Fruit fly (Drosophila melanogaster) whole organism, embryonic: ENCODE results near the gene Sumo.

Source experiments
- BEAF-32 ChIP-seq: fragments of 200-800 bp; sonication (Bioruptor generic); optimal IDR thresholded peaks from 3 replicates; lab custom pipeline; 2017; ENCODE audit warnings: missing biosample characterization, missing genetic modification characterization, mild to moderate bottlenecking, moderate library complexity, missing genetic modification reagents
- CG10462 ChIP-seq: fragments of 200-800 bp; sonication (Bioruptor generic); optimal IDR thresholded peaks from 2 replicates; lab custom pipeline; 2016; ENCODE audit warnings: missing biosample characterization, missing genetic modification characterization
- CG10654 ChIP-seq: fragments of 200-800 bp; sonication (Bioruptor generic); optimal IDR thresholded peaks from 2 replicates; lab custom pipeline; 2016; ENCODE audit warnings: missing biosample characterization, missing genetic modification characterization
- CG11723 ChIP-seq: fragments of 200-800 bp; sonication (Bioruptor generic); optimal IDR thresholded peaks from 2 replicates; lab custom pipeline; 2017; ENCODE audit warnings: missing biosample characterization, mild to moderate bottlenecking, missing genetic modification characterization
- CG13287 ChIP-seq: fragments of 200-800 bp; sonication (Bioruptor generic); IDR thresholded peaks from 2 replicates; pipeline ENCODE4 v1.3.6; 2022; ENCODE audit warnings: missing biosample characterization, missing genetic modification characterization; ENCODE audit not compliant: partially characterized antibody
- CG14050 ChIP-seq: fragments of 200-800 bp; sonication (Bioruptor generic); IDR thresholded peaks from 3 replicates; pipeline ENCODE4 v1.3.6; 2022; ENCODE audit warnings: missing biosample characterization, missing genetic modification characterization
- CG15479 ChIP-seq: fragments of 200-800 bp; sonication (Bioruptor generic); optimal IDR thresholded peaks from 3 replicates; lab custom pipeline; 2019; ENCODE audit warnings: missing biosample characterization, mild to moderate bottlenecking, missing genetic modification characterization, moderate library complexity
- CG15696 ChIP-seq: fragments of 200-800 bp; sonication (Bioruptor generic); optimal IDR thresholded peaks from 2 replicates; lab custom pipeline; 2019; ENCODE audit warnings: missing biosample characterization, mild to moderate bottlenecking, missing genetic modification characterization, moderate library complexity
- CG17385 ChIP-seq: fragments of 200-800 bp; sonication (Bioruptor generic); optimal IDR thresholded peaks from 3 replicates; lab custom pipeline; 2018; ENCODE audit warnings: missing biosample characterization, mild to moderate bottlenecking, missing genetic modification characterization
- CG2116 ChIP-seq: fragments of 200-800 bp; sonication (Bioruptor generic); optimal IDR thresholded peaks from 3 replicates; lab custom pipeline; 2018; ENCODE audit warnings: missing biosample characterization, mild to moderate bottlenecking, missing genetic modification characterization
- CG34224 ChIP-seq: fragments of 200-800 bp; sonication (Bioruptor generic); IDR thresholded peaks from 3 replicates; pipeline ENCODE4 v1.3.6; 2022; ENCODE audit warnings: missing biosample characterization, missing genetic modification characterization; ENCODE audit not compliant: partially characterized antibody
- CG3995 ChIP-seq: fragments of 200-800 bp; sonication (Bioruptor generic); optimal IDR thresholded peaks from 3 replicates; lab custom pipeline; 2016; ENCODE audit warnings: missing biosample characterization, missing genetic modification characterization
- CG6254 ChIP-seq: fragments of 200-800 bp; sonication (Bioruptor generic); optimal IDR thresholded peaks from 3 replicates; lab custom pipeline; 2017; ENCODE audit warnings: mild to moderate bottlenecking, missing biosample characterization, missing genetic modification reagents, missing genetic modification characterization
- CG7556 ChIP-seq: fragments of 200-800 bp; sonication (Bioruptor generic); optimal IDR thresholded peaks from 2 replicates; lab custom pipeline; 2017; ENCODE audit warnings: missing biosample characterization, mild to moderate bottlenecking, missing genetic modification characterization
- CG8290 ChIP-seq, 3 experiments: fragments of 200-800 bp; sonication (Bioruptor generic); optimal IDR thresholded peaks; 2 replicates each; lab custom pipeline; 2016 to 2019; ENCODE audit warnings: missing biosample characterization in 3 of 3, missing genetic modification characterization in 3 of 3, mild to moderate bottlenecking in 2 of 3, moderate library complexity in 1 of 3
- Doc3 ChIP-seq: fragments of 200-800 bp; sonication (Bioruptor generic); IDR thresholded peaks from 3 replicates; pipeline ENCODE4 v1.3.6; 2022; ENCODE audit warnings: missing biosample characterization, missing genetic modification characterization; ENCODE audit not compliant: partially characterized antibody
- Dref ChIP-seq: fragments of 200-800 bp; sonication (Bioruptor generic); IDR thresholded peaks from 2 replicates; pipeline ENCODE4 v1.3.6; 2022; ENCODE audit warnings: missing biosample characterization, missing genetic modification characterization
- HHEX ChIP-seq: fragments of 200-800 bp; sonication (Bioruptor generic); optimal IDR thresholded peaks from 3 replicates; lab custom pipeline; 2017; ENCODE audit warnings: missing biosample characterization, mild to moderate bottlenecking, missing genetic modification characterization, missing genetic modification reagents
- HLH4C ChIP-seq: fragments of 200-800 bp; sonication (Bioruptor generic); IDR thresholded peaks from 3 replicates; pipeline ENCODE4 v1.3.6; 2022; ENCODE audit warnings: missing biosample characterization, missing genetic modification characterization; ENCODE audit not compliant: partially characterized antibody
- HmgZ ChIP-seq: fragments of 200-800 bp; sonication (Bioruptor generic); optimal IDR thresholded peaks from 2 replicates; lab custom pipeline; 2018; ENCODE audit warnings: missing biosample characterization, mild to moderate bottlenecking, missing genetic modification characterization
- Jarid2 ChIP-seq: fragments of 200-800 bp; sonication (Bioruptor generic); optimal IDR thresholded peaks from 3 replicates; lab custom pipeline; 2017; ENCODE audit warnings: mild to moderate bottlenecking, missing biosample characterization, missing genetic modification reagents, missing genetic modification characterization
- MBD-R2 ChIP-seq: fragments of 200-800 bp; sonication (Bioruptor generic); IDR thresholded peaks from 2 replicates; pipeline ENCODE4 v1.3.6; 2022; ENCODE audit warnings: missing biosample characterization, missing genetic modification characterization
- MESR4 ChIP-seq: fragments of 200-800 bp; sonication (Bioruptor generic); optimal IDR thresholded peaks from 2 replicates; lab custom pipeline; 2018; ENCODE audit warnings: missing biosample characterization, mild to moderate bottlenecking, missing genetic modification characterization, moderate library complexity
- NC2α ChIP-seq: fragments of 200-800 bp; sonication (Bioruptor generic); optimal IDR thresholded peaks from 2 replicates; lab custom pipeline; 2016; ENCODE audit warnings: missing biosample characterization, missing genetic modification characterization
- NfI ChIP-seq: fragments of 200-800 bp; sonication (Bioruptor generic); optimal IDR thresholded peaks from 3 replicates; lab custom pipeline; 2018; ENCODE audit warnings: missing biosample characterization, mild to moderate bottlenecking, missing genetic modification characterization, moderate library complexity
- Pdp1 ChIP-seq, 2 experiments: fragments of 200-800 bp; sonication (Bioruptor generic); optimal IDR thresholded peaks; 3 replicates each; lab custom pipeline; 2016; ENCODE audit warnings: missing biosample characterization in 2 of 2, missing genetic modification characterization in 2 of 2, mild to moderate bottlenecking in 1 of 2, moderate library complexity in 1 of 2
- Scr ChIP-seq: fragments of 200-800 bp; sonication (Bioruptor generic); IDR thresholded peaks from 2 replicates; pipeline ENCODE4 v1.3.6; 2022; ENCODE audit warnings: missing biosample characterization, missing genetic modification characterization; ENCODE audit not compliant: partially characterized antibody
- Sry-δ ChIP-seq: fragments of 200-800 bp; sonication (Bioruptor generic); optimal IDR thresholded peaks from 2 replicates; lab custom pipeline; 2016; ENCODE audit warnings: missing biosample characterization, missing genetic modification characterization
- Tbp ChIP-seq: fragments of >200 bp; optimal IDR thresholded peaks from 2 replicates; lab custom pipeline; 2018; ENCODE audit warnings: missing biosample characterization, missing genetic modification characterization
- YL-1 ChIP-seq: fragments of 200-800 bp; sonication (Bioruptor generic); optimal IDR thresholded peaks from 3 replicates; lab custom pipeline; 2017; ENCODE audit warnings: missing biosample characterization, mild to moderate bottlenecking, missing genetic modification characterization
- amos ChIP-seq: fragments of 200-800 bp; sonication (Bioruptor generic); IDR thresholded peaks from 2 replicates; pipeline ENCODE4 v1.3.6; 2022; ENCODE audit warnings: missing biosample characterization, missing genetic modification characterization; ENCODE audit not compliant: partially characterized antibody
- cas ChIP-seq: fragments of 200-800 bp; sonication (Bioruptor generic); IDR thresholded peaks from 2 replicates; pipeline ENCODE4 v1.3.6; 2022; ENCODE audit warnings: missing biosample characterization, missing genetic modification characterization
- chinmo ChIP-seq: fragments of 200-800 bp; sonication (Bioruptor generic); IDR thresholded peaks from 4 replicates; pipeline ENCODE4 v1.3.6; 2022; ENCODE audit warnings: missing biosample characterization, missing genetic modification characterization; ENCODE audit not compliant: partially characterized antibody
- chn ChIP-seq: fragments of 200-800 bp; sonication (Bioruptor generic); optimal IDR thresholded peaks from 2 replicates; lab custom pipeline; 2016; ENCODE audit warnings: missing biosample characterization, missing genetic modification characterization
- crp ChIP-seq, 2 experiments: fragments of 200-800 bp; sonication (Bioruptor generic); optimal IDR thresholded peaks; 2 replicates in 1 of 2; 3 replicates in 1 of 2; lab custom pipeline; 2017; ENCODE audit warnings: missing biosample characterization in 2 of 2, missing genetic modification characterization in 2 of 2, mild to moderate bottlenecking in 1 of 2, moderate library complexity in 1 of 2
- dm ChIP-seq: fragments of 200-800 bp; sonication (Bioruptor generic); optimal IDR thresholded peaks from 3 replicates; lab custom pipeline; 2016; ENCODE audit warnings: missing biosample characterization, missing genetic modification characterization
- fd102C ChIP-seq: fragments of 200-800 bp; sonication (Bioruptor generic); optimal IDR thresholded peaks from 2 replicates; lab custom pipeline; 2018; ENCODE audit warnings: missing biosample characterization, mild to moderate bottlenecking, missing genetic modification characterization, moderate library complexity
- ftz-f1 ChIP-seq: fragments of 200-800 bp; sonication (Bioruptor generic); optimal IDR thresholded peaks from 2 replicates; lab custom pipeline; 2016; ENCODE audit warnings: missing biosample characterization, missing genetic modification characterization
- gro ChIP-seq: fragments of 200-800 bp; sonication (Bioruptor generic); optimal IDR thresholded peaks from 2 replicates; lab custom pipeline; 2016; ENCODE audit warnings: missing biosample characterization, missing genetic modification characterization
- ham ChIP-seq: fragments of 200-800 bp; sonication (Bioruptor generic); IDR thresholded peaks from 2 replicates; pipeline ENCODE4 v1.3.6; 2022; ENCODE audit warnings: missing biosample characterization, missing genetic modification characterization
- pzg ChIP-seq: fragments of 200-800 bp; sonication (Bioruptor generic); optimal IDR thresholded peaks from 3 replicates; lab custom pipeline; 2018; ENCODE audit warnings: missing biosample characterization, mild to moderate bottlenecking, missing genetic modification characterization, moderate library complexity
- row ChIP-seq: fragments of 200-800 bp; sonication (Bioruptor generic); IDR thresholded peaks from 3 replicates; pipeline ENCODE4 v1.3.6; 2022; ENCODE audit warnings: missing biosample characterization, missing genetic modification characterization
- sens ChIP-seq: fragments of 200-800 bp; sonication (Bioruptor generic); peaks from one replicate; lab custom pipeline; 2016; ENCODE audit warnings: missing biosample characterization, missing genetic modification characterization
- so ChIP-seq: fragments of 200-800 bp; sonication (Bioruptor generic); IDR thresholded peaks from 3 replicates; pipeline ENCODE4 v1.3.6; 2022; ENCODE audit warnings: missing biosample characterization, missing genetic modification characterization
- unc-4 ChIP-seq: fragments of 200-800 bp; sonication (Bioruptor generic); IDR thresholded peaks from 2 replicates; pipeline ENCODE4 v1.3.6; 2022; ENCODE audit warnings: missing biosample characterization, missing genetic modification characterization; ENCODE audit not compliant: partially characterized antibody
- vvl ChIP-seq: fragments of 200-800 bp; sonication (Bioruptor generic); IDR thresholded peaks from 2 replicates; pipeline ENCODE4 v1.3.6; 2022; ENCODE audit warnings: missing biosample characterization, missing genetic modification characterization
- zen2 ChIP-seq: fragments of 200-800 bp; sonication (Bioruptor generic); IDR thresholded peaks from 3 replicates; pipeline ENCODE4 v1.3.6; 2022; ENCODE audit warnings: missing biosample characterization, missing genetic modification characterization; ENCODE audit not compliant: partially characterized antibody
- zfh2 ChIP-seq: fragments of 200-800 bp; sonication (Bioruptor generic); optimal IDR thresholded peaks from 2 replicates; lab custom pipeline; 2016; ENCODE audit warnings: missing biosample characterization, missing genetic modification characterization

Sumo gene

DNA sequence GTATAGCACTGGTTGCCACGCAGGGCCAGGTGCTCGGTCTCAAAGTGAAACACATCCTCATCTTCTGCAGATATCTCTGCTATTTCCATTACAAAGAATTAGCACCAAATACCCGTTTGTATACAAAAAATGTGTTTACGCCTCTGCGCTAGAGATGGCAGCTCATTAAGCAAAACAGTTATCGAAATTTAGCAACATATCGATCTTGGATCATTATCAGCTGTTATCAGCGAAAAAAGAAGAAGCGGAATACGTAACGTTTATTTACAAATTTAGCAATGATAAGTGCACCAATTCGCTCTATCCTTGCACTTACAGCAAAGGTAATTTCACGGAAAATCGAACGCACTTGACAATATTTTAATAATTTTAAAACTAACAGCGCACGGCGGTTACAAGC is 7.3 kb downstream of the Sumo start, which contains the start of the genes Atac1 and Hmgcl:
Atac1 (minus strand) TSS at position 164 of the 400 bp plus-strand sequence.
Hmgcl (plus strand) TSS at position 213 of the 400 bp plus-strand sequence.
- TF ChIP-seq CG14050 (GFP tag; lab: Robert Waterston, UW) (no peak), Doc3 (GFP tag; lab: Robert Waterston, UW) (0 out of 3 replicates have a peak, but pooled peaks have one; percentile 18), CG11723 (GFP tag; lab: Kevin White, UChicago) (no peak), NC2α (no peak), ham (GFP tag; lab: Robert Waterston, UW) (no peak), chinmo (0 out of 4 replicates have a peak, but pooled peaks have one; percentile 36), gro (GFP tag; lab: Kevin White, UChicago) (no peak), CG17385 (GFP tag; lab: Kevin White, UChicago) (peak; percentile 89), MBD-R2 (GFP tag; lab: Robert Waterston, UW) (peak; percentile 78), HmgZ (tag; lab: Kevin White, UChicago) (no peak), ftz-f1 (no peak), CG8290 (GFP tag; optimal IDR thresholded peaks at IDR 0.05; lab: Kevin White, UChicago) (peak; percentile 63), CG8290 (tag; optimal IDR thresholded peaks at IDR 0.05; lab: Kevin White, UChicago) (no peak), CG7556 (GFP tag; lab: Kevin White, UChicago) (no peak), row (GFP tag; lab: Robert Waterston, UW) (peak; percentile 9; the same call in 1 of the 3 replicates), unc-4 (GFP tag; lab: Robert Waterston, UW) (peak; percentile 46; the same call in 1 of the 2 replicates), CG10462 (GFP tag; lab: Kevin White, UChicago) (no peak), CG13287 (GFP tag; lab: Robert Waterston, UW) (peak; percentile 53), amos (GFP tag; lab: Robert Waterston, UW) (peak; percentile 6; the same call in 1 of the 2 replicates), Tbp (GFP tag; lab: Kevin White, UChicago) (no peak), YL-1 (GFP tag; lab: Kevin White, UChicago) (peak; percentile 3), CG3995 (no peak), Pdp1 (GFP tag; optimal IDR thresholded peaks at IDR 0.05; lab: Kevin White, UChicago) (peak in 1 of 2 experiments; percentile 87), NfI (GFP tag; lab: Kevin White, UChicago) (no peak), CG10654 (no peak), pzg (GFP tag; lab: Kevin White, UChicago) (peak; percentile 19), dm (GFP tag; lab: Kevin White, UChicago) (peak; percentile 17), HHEX (no peak), CG6254 (GFP tag; lab: Kevin White, UChicago) (no peak), Sry-δ (GFP tag; lab: Kevin White, UChicago) (peak; percentile 76), Jarid2 (GFP tag; lab: Kevin White, UChicago) (no peak), CG15696 (no peak), vvl (GFP tag; lab: Robert Waterston, UW) (0 out of 2 replicates have a peak, but pooled peaks have one; percentile 32), CG15479 (GFP tag; lab: Kevin White, UChicago) (no peak), chn (no peak), HLH4C (GFP tag; lab: Robert Waterston, UW) (peak; percentile 18; the same call in 1 of the 3 replicates), crp (GFP tag; optimal IDR thresholded peaks at IDR 0.05; lab: Kevin White, UChicago) (peak in 1 of 2 experiments; percentile 78), cas (no peak), fd102C (GFP tag; lab: Kevin White, UChicago) (no peak), MESR4 (GFP tag; lab: Kevin White, UChicago) (peak; percentile 42), BEAF-32 (GFP tag; lab: Kevin White, UChicago) (peak; percentile 35), Dref (GFP tag; lab: Robert Waterston, UW) (peak; percentile 65), zfh2 (no peak), CG34224 (peak; percentile 23; the same call in 1 of the 3 replicates), zen2 (GFP tag; lab: Robert Waterston, UW) (peak; percentile 35; the same call in 1 of the 3 replicates), so (no peak), sens (GFP tag; lab: Kevin White, UChicago) (peak; percentile 5), CG2116 (GFP tag; lab: Kevin White, UChicago) (peak; percentile 14), Scr (GFP tag; lab: Robert Waterston, UW) (0 out of 2 replicates have a peak, but pooled peaks have one; percentile 16)
